Fruit fly (Drosophila melanogaster): ENCODE results near the gene Rcd-1.

The Rcd-1 gene

DNA sequence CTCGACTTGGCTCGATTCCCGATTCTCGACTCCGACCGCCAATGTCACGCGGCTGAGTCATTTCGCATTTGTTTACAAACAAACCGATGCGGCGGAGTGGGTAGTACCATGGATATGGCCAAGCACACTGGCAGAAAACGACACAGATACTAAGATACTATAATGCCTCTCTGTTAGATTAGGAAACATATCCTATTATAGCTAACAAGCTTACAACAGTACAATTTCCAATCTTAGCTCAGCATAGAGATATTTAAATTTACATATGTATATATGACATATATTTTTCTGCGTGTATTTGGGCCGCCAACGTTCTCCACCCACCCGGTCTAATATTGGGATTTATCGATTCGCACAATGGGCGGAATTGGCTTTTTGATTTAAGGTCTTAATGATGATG, 34.6 kb upstream of the Rcd-1 start:
- peak; percentile 76 for TF ChIP-seq rib (GFP tag; IDR thresholded peaks at IDR 0.05)
- peak; percentile 63 for TF ChIP-seq gsb (GFP tag; IDR thresholded peaks at IDR 0.05)
- no peak for TF ChIP-seq CG17912 (GFP tag; optimal IDR thresholded peaks at IDR 0.05)
- no peak for TF ChIP-seq hth (optimal IDR thresholded peaks at IDR 0.05)
- TF ChIP-seq CG1024 (GFP tag; IDR thresholded peaks at IDR 0.05) = peak; percentile 46; the same call in 1 of the 2 replicates
- no peak for TF ChIP-seq sna (GFP tag; IDR thresholded peaks at IDR 0.05; ENCODE audit: partially characterized antibody)
- no peak for TF ChIP-seq D (optimal IDR thresholded peaks at IDR 0.05)
- TF ChIP-seq D (GFP tag; optimal IDR thresholded peaks at IDR 0.05) = peak; percentile 62
- no peak for TF ChIP-seq mld (GFP tag; IDR thresholded peaks at IDR 0.05; ENCODE audit: partially characterized antibody)
- no peak for TF ChIP-seq CG11398 (GFP tag; optimal IDR thresholded peaks at IDR 0.05)
- peak; percentile 68 for TF ChIP-seq CG32767 (GFP tag; IDR thresholded peaks at IDR 0.05)
- TF ChIP-seq CG1529 (GFP tag; optimal IDR thresholded peaks at IDR 0.05) = peak; percentile 18
- no peak for TF ChIP-seq fd64A (GFP tag; optimal IDR thresholded peaks at IDR 0.05)
- peak; percentile 67 to 79 for TF ChIP-seq dpn (GFP tag; optimal IDR thresholded peaks at IDR 0.05)
- 0 out of 2 replicates have a peak, but pooled peaks have one; percentile 38 for TF ChIP-seq cas (GFP tag; IDR thresholded peaks at IDR 0.05)
- TF ChIP-seq CG3407 (GFP tag; optimal IDR thresholded peaks at IDR 0.05) = peak; percentile 12
- peak; percentile 80 for TF ChIP-seq Fer3 (tag; optimal IDR thresholded peaks at IDR 0.05)
- peak; percentile 33 for TF ChIP-seq Atf-2 (GFP tag; optimal IDR thresholded peaks at IDR 0.05)
- peak; percentile 69 for TF ChIP-seq CG17385 (GFP tag; optimal IDR thresholded peaks at IDR 0.05)
- no peak for TF ChIP-seq salm (tag; optimal IDR thresholded peaks at IDR 0.05)
- no peak for TF ChIP-seq pfk (GFP tag; optimal IDR thresholded peaks at IDR 0.05)
- TF ChIP-seq CG12219 (GFP tag; optimal IDR thresholded peaks at IDR 0.05) = peak; percentile 53
- TF ChIP-seq CG11695 (GFP tag; IDR thresholded peaks at IDR 0.05) = peak; percentile 65; the same call in 2 of the 3 replicates
- peak; percentile 52 for TF ChIP-seq Max (GFP tag; optimal IDR thresholded peaks at IDR 0.05)
- no peak for TF ChIP-seq nerfin-2 (GFP tag; IDR thresholded peaks at IDR 0.05; ENCODE audit: partially characterized antibody)
- TF ChIP-seq BtbVII (GFP tag; optimal IDR thresholded peaks at IDR 0.05) = peak; percentile 61
- no peak for TF ChIP-seq da (GFP tag; optimal IDR thresholded peaks at IDR 0.05)
- no peak for TF ChIP-seq wek (GFP tag; optimal IDR thresholded peaks at IDR 0.05)
- TF ChIP-seq bigmax (GFP tag; optimal IDR thresholded peaks at IDR 0.05) = no peak
- no peak for TF ChIP-seq cad (GFP tag; optimal IDR thresholded peaks at IDR 0.05)
- peak; percentile 48; the same call in 1 of the 2 replicates for TF ChIP-seq wor (GFP tag; IDR thresholded peaks at IDR 0.05)
- no peak for TF ChIP-seq ftz-f1 (GFP tag; optimal IDR thresholded peaks at IDR 0.05)
- TF ChIP-seq CG11085 (GFP tag; IDR thresholded peaks at IDR 0.05) = peak; percentile 78
- peak; percentile 85 for TF ChIP-seq CG15269 (tag; optimal IDR thresholded peaks at IDR 0.05)
- peak; percentile 77 for TF ChIP-seq CG12071 (GFP tag; optimal IDR thresholded peaks at IDR 0.05)
- TF ChIP-seq Taf1 (GFP tag; IDR thresholded peaks at IDR 0.05) = peak; percentile 82
- TF ChIP-seq ssp (GFP tag; IDR thresholded peaks at IDR 0.05) = peak; percentile 59
- TF ChIP-seq CG15479 (GFP tag; optimal IDR thresholded peaks at IDR 0.05) = no peak
- peak; percentile 89 for TF ChIP-seq lab (GFP tag; optimal IDR thresholded peaks at IDR 0.05)
- TF ChIP-seq usp (GFP tag; optimal IDR thresholded peaks at IDR 0.05) = no peak
- peak; percentile 29 for TF ChIP-seq CG2202 (tag; optimal IDR thresholded peaks at IDR 0.05)
- peak; percentile 85 for TF ChIP-seq caup (GFP tag; optimal IDR thresholded peaks at IDR 0.05; ENCODE audit: severe bottlenecking)
- peak; percentile 72 for TF ChIP-seq CG6765 (GFP tag; optimal IDR thresholded peaks at IDR 0.05)
- peak; percentile 36 for TF ChIP-seq Nf-YB (GFP tag; optimal IDR thresholded peaks at IDR 0.05)
- peak; percentile 71 for TF ChIP-seq H2.0 (GFP tag; IDR thresholded peaks at IDR 0.05)
- TF ChIP-seq crp (GFP tag; optimal IDR thresholded peaks at IDR 0.05) = no peak
- TF ChIP-seq Dref (GFP tag; IDR thresholded peaks at IDR 0.05) = 0 out of 2 replicates have a peak, but pooled peaks have one; percentile 26
- TF ChIP-seq slp2 (GFP tag; optimal IDR thresholded peaks at IDR 0.05) = peak; percentile 42
- no peak for TF ChIP-seq CG9797 (GFP tag; optimal IDR thresholded peaks at IDR 0.05)
- TF ChIP-seq btn (GFP tag; optimal IDR thresholded peaks at IDR 0.05) = no peak
- peak; percentile 71 for TF ChIP-seq PHDP (tag; optimal IDR thresholded peaks at IDR 0.05)

Data from whole organism, embryonic.